Worm (Caenorhabditis elegans): ENCODE measurements around the gene lbp-4.

- no peak for TF ChIP-seq tbx-11 (GFP tag; IDR thresholded peaks at IDR 0.05)
- TF ChIP-seq ama-1 (optimal IDR thresholded peaks at IDR 0.05), result no peak
- no peak for TF ChIP-seq ceh-13 (GFP tag; optimal IDR thresholded peaks at IDR 0.05)
These were observed 5.5 kb downstream of the lbp-4 start for ce11 chrV:7825836-7826235.
